Fruit fly (Drosophila melanogaster) whole organism, embryonic: Measurements from ENCODE around the gene Kaz1-ORFB.

Experiments
- B-H1 ChIP-seq: fragments of 200-800 bp; sonication (Bioruptor generic); IDR thresholded peaks from 3 replicates; pipeline ENCODE4 v1.3.6; 2022; ENCODE audit warnings: missing biosample characterization, missing genetic modification characterization
- Bdp1 ChIP-seq: fragments of 200-800 bp; sonication (Bioruptor generic); optimal IDR thresholded peaks from 3 replicates; lab custom pipeline; 2016; ENCODE audit warnings: missing biosample characterization, missing genetic modification characterization
- CG10209 ChIP-seq: fragments of 200-800 bp; sonication (Bioruptor generic); optimal IDR thresholded peaks from 3 replicates; lab custom pipeline; 2017; ENCODE audit warnings: missing biosample characterization, mild to moderate bottlenecking, missing genetic modification characterization, missing genetic modification reagents
- CG11093 ChIP-seq: fragments of 200-800 bp; sonication (Bioruptor generic); IDR thresholded peaks from 3 replicates; pipeline ENCODE4 v1.3.6; 2022; ENCODE audit warnings: missing biosample characterization, missing genetic modification characterization
- CG11696 ChIP-seq: fragments of 200-800 bp; sonication (Bioruptor generic); IDR thresholded peaks from 2 replicates; pipeline ENCODE4 v1.3.6; 2022; ENCODE audit warnings: missing biosample characterization, missing genetic modification characterization
- CG12769 ChIP-seq: fragments of 200-800 bp; sonication (Bioruptor generic); optimal IDR thresholded peaks from 2 replicates; lab custom pipeline; 2019; ENCODE audit warnings: missing biosample characterization, mild to moderate bottlenecking, missing genetic modification characterization, moderate library complexity
- CG13296 ChIP-seq: fragments of 200-800 bp; sonication (Bioruptor generic); optimal IDR thresholded peaks from 3 replicates; lab custom pipeline; 2018; ENCODE audit warnings: missing biosample characterization, mild to moderate bottlenecking, missing genetic modification characterization
- CG13624 ChIP-seq: fragments of 200-800 bp; sonication (Bioruptor generic); optimal IDR thresholded peaks from 2 replicates; lab custom pipeline; 2016; ENCODE audit warnings: missing biosample characterization, missing genetic modification characterization
- CG13775 ChIP-seq: fragments of 200-800 bp; sonication (Bioruptor generic); optimal IDR thresholded peaks from 3 replicates; lab custom pipeline; 2017; ENCODE audit warnings: missing biosample characterization, mild to moderate bottlenecking, missing genetic modification characterization
- CG14014 ChIP-seq: fragments of 200-800 bp; sonication (Bioruptor generic); IDR thresholded peaks from 2 replicates; pipeline ENCODE4 v1.3.6; 2022; ENCODE audit warnings: missing biosample characterization, missing genetic modification characterization
- CG14667 ChIP-seq: fragments of 200-800 bp; sonication (Bioruptor generic); IDR thresholded peaks from 2 replicates; pipeline ENCODE4 v1.3.6; 2022; ENCODE audit warnings: missing biosample characterization, missing genetic modification characterization
- CG14710 ChIP-seq: fragments of 200-800 bp; sonication (Bioruptor generic); optimal IDR thresholded peaks from 3 replicates; lab custom pipeline; 2019; ENCODE audit warnings: missing biosample characterization, mild to moderate bottlenecking, missing genetic modification characterization, moderate library complexity
- CG1647 ChIP-seq: fragments of 200-800 bp; sonication (Bioruptor generic); optimal IDR thresholded peaks from 3 replicates; lab custom pipeline; 2016; ENCODE audit warnings: missing biosample characterization, missing genetic modification characterization
- CG18476 ChIP-seq: fragments of 200-800 bp; sonication (Bioruptor generic); optimal IDR thresholded peaks from 2 replicates; lab custom pipeline; 2016; ENCODE audit warnings: missing biosample characterization, mild to moderate bottlenecking, missing genetic modification characterization
- CG2199 ChIP-seq: fragments of 200-800 bp; sonication (Bioruptor generic); IDR thresholded peaks from 3 replicates; pipeline ENCODE4 v1.3.6; 2022; ENCODE audit warnings: missing biosample characterization, missing genetic modification characterization
- CG33213 ChIP-seq: fragments of 200-800 bp; sonication (Bioruptor generic); optimal IDR thresholded peaks from 3 replicates; lab custom pipeline; 2016; ENCODE audit warnings: missing biosample characterization, missing genetic modification characterization
- CG3995 ChIP-seq: fragments of 200-800 bp; sonication (Bioruptor generic); optimal IDR thresholded peaks from 3 replicates; lab custom pipeline; 2016; ENCODE audit warnings: missing biosample characterization, missing genetic modification characterization
- CG6175 ChIP-seq: fragments of 200-800 bp; sonication (Bioruptor generic); IDR thresholded peaks from 3 replicates; pipeline ENCODE4 v1.3.6; 2022; ENCODE audit warnings: missing biosample characterization, missing genetic modification characterization
- CG7928 ChIP-seq: fragments of 200-800 bp; sonication (Bioruptor generic); optimal IDR thresholded peaks from 2 replicates; lab custom pipeline; 2017; ENCODE audit warnings: missing biosample characterization, mild to moderate bottlenecking, missing genetic modification characterization
- CG7987 ChIP-seq: fragments of 200-800 bp; sonication (Bioruptor generic); optimal IDR thresholded peaks from 2 replicates; lab custom pipeline; 2018; ENCODE audit warnings: missing biosample characterization, mild to moderate bottlenecking, missing genetic modification characterization, moderate library complexity
- CG8924 ChIP-seq: fragments of 200-800 bp; optimal IDR thresholded peaks from 3 replicates; lab custom pipeline; 2019; ENCODE audit warnings: missing biosample characterization, mild to moderate bottlenecking, missing genetic modification characterization, moderate library complexity
- Camta ChIP-seq: fragments of 200-800 bp; sonication (Bioruptor generic); optimal IDR thresholded peaks from 2 replicates; lab custom pipeline; 2016; ENCODE audit warnings: missing biosample characterization, missing genetic modification characterization
- CoRest ChIP-seq: fragments of 200-800 bp; sonication (Bioruptor generic); optimal IDR thresholded peaks from 3 replicates; lab custom pipeline; 2018; ENCODE audit warnings: missing biosample characterization, mild to moderate bottlenecking, missing genetic modification characterization, moderate library complexity
- Gsc ChIP-seq: fragments of 200-800 bp; sonication (Bioruptor generic); IDR thresholded peaks from 2 replicates; pipeline ENCODE4 v1.3.6; 2022; ENCODE audit warnings: missing biosample characterization, missing genetic modification characterization
- HLHmδ ChIP-seq: fragments of 200-800 bp; sonication (Bioruptor generic); optimal IDR thresholded peaks from 2 replicates; lab custom pipeline; 2018; ENCODE audit warnings: missing biosample characterization, mild to moderate bottlenecking, missing genetic modification characterization, moderate library complexity
- HmgD ChIP-seq: fragments of 200-800 bp; sonication (Bioruptor generic); optimal IDR thresholded peaks from 3 replicates; lab custom pipeline; 2016; ENCODE audit warnings: missing biosample characterization, missing genetic modification characterization
- Mad ChIP-seq: fragments of 200-800 bp; sonication (Bioruptor generic); optimal IDR thresholded peaks from 2 replicates; lab custom pipeline; 2016; ENCODE audit warnings: missing biosample characterization, missing genetic modification characterization
- Max ChIP-seq: fragments of 200-800 bp; sonication (Bioruptor generic); optimal IDR thresholded peaks from 2 replicates; lab custom pipeline; 2016; ENCODE audit warnings: missing biosample characterization, mild to moderate bottlenecking, missing genetic modification characterization
- Nf-YA ChIP-seq: fragments of 200-800 bp; sonication (Bioruptor generic); IDR thresholded peaks from 2 replicates; pipeline ENCODE4 v1.3.6; 2022; ENCODE audit warnings: missing biosample characterization, missing genetic modification characterization
- bbx ChIP-seq: fragments of 200-800 bp; sonication (Bioruptor generic); IDR thresholded peaks from 2 replicates; pipeline ENCODE4 v1.3.6; 2022; ENCODE audit warnings: missing biosample characterization, missing genetic modification characterization; ENCODE audit not compliant: partially characterized antibody
- btn ChIP-seq: fragments of 200-800 bp; sonication (Bioruptor generic); optimal IDR thresholded peaks from 2 replicates; lab custom pipeline; 2016; ENCODE audit warnings: missing biosample characterization, missing genetic modification characterization
- cato ChIP-seq: fragments of 200-800 bp; sonication (Bioruptor generic); optimal IDR thresholded peaks from 2 replicates; lab custom pipeline; 2016; ENCODE audit warnings: missing biosample characterization, missing genetic modification characterization, borderline replicate concordance
- cg ChIP-seq: fragments of 200-800 bp; sonication (Bioruptor generic); optimal IDR thresholded peaks from 3 replicates; lab custom pipeline; 2019; ENCODE audit warnings: missing biosample characterization, mild to moderate bottlenecking, missing genetic modification characterization, moderate library complexity
- croc ChIP-seq: fragments of 200-800 bp; sonication (Bioruptor generic); conservative IDR thresholded peaks from 3 replicates; pipeline ENCODE4 v1.3.6; 2022; ENCODE audit warnings: missing biosample characterization, missing genetic modification characterization
- crp ChIP-seq, 2 experiments: fragments of 200-800 bp; sonication (Bioruptor generic); optimal IDR thresholded peaks; 2 replicates in 1 of 2; 3 replicates in 1 of 2; lab custom pipeline; 2017; ENCODE audit warnings: missing biosample characterization in 2 of 2, missing genetic modification characterization in 2 of 2, mild to moderate bottlenecking in 1 of 2, moderate library complexity in 1 of 2
- dan ChIP-seq: fragments of 200-800 bp; sonication (Bioruptor generic); IDR thresholded peaks from 2 replicates; pipeline ENCODE4 v1.3.6; 2022; ENCODE audit warnings: missing biosample characterization, missing genetic modification characterization
- dimm ChIP-seq: fragments of 200-800 bp; sonication (Bioruptor generic); IDR thresholded peaks from 2 replicates; pipeline ENCODE4 v1.3.6; 2022; ENCODE audit warnings: missing biosample characterization, missing genetic modification characterization
- dm ChIP-seq: fragments of 200-800 bp; sonication (Bioruptor generic); optimal IDR thresholded peaks from 3 replicates; lab custom pipeline; 2016; ENCODE audit warnings: missing biosample characterization, missing genetic modification characterization
- fd3F ChIP-seq: fragments of 200-800 bp; sonication (Bioruptor generic); optimal IDR thresholded peaks from 2 replicates; lab custom pipeline; 2018; ENCODE audit warnings: missing biosample characterization, mild to moderate bottlenecking, missing genetic modification characterization, moderate library complexity
- fd64A ChIP-seq: fragments of 200-800 bp; sonication (Bioruptor generic); optimal IDR thresholded peaks from 3 replicates; lab custom pipeline; 2018; ENCODE audit warnings: missing biosample characterization, mild to moderate bottlenecking, missing genetic modification characterization
- gcm2 ChIP-seq: fragments of 200-800 bp; sonication (Bioruptor generic); optimal IDR thresholded peaks from 2 replicates; lab custom pipeline; 2016; ENCODE audit warnings: missing biosample characterization, missing genetic modification characterization
- ken ChIP-seq: fragments of 200-800 bp; sonication (Bioruptor generic); IDR thresholded peaks from 3 replicates; pipeline ENCODE4 v1.3.6; 2022; ENCODE audit warnings: missing biosample characterization, missing genetic modification characterization
- luna ChIP-seq: fragments of 200-800 bp; sonication (Bioruptor generic); optimal IDR thresholded peaks from 2 replicates; lab custom pipeline; 2016; ENCODE audit warnings: missing biosample characterization, missing genetic modification characterization
- nerfin-2 ChIP-seq: fragments of 200-800 bp; sonication (Bioruptor generic); IDR thresholded peaks from 2 replicates; pipeline ENCODE4 v1.3.6; 2022; ENCODE audit warnings: missing biosample characterization, missing genetic modification characterization; ENCODE audit not compliant: partially characterized antibody
- pho ChIP-seq: fragments of 200-800 bp; sonication (Bioruptor generic); optimal IDR thresholded peaks from 2 replicates; lab custom pipeline; 2016; ENCODE audit warnings: missing biosample characterization, missing genetic modification characterization
- ro ChIP-seq: fragments of 200-800 bp; sonication (Bioruptor generic); IDR thresholded peaks from 2 replicates; pipeline ENCODE4 v1.3.6; 2022; ENCODE audit warnings: missing biosample characterization, missing genetic modification characterization
- tio ChIP-seq: fragments of 200-800 bp; sonication (Bioruptor generic); optimal IDR thresholded peaks from 2 replicates; lab custom pipeline; 2017; ENCODE audit warnings: missing biosample characterization, missing genetic modification characterization, inconsistent platforms
- tna ChIP-seq: fragments of 200-800 bp; sonication (Bioruptor generic); IDR thresholded peaks from 2 replicates; pipeline ENCODE4 v1.3.6; 2022; ENCODE audit warnings: missing biosample characterization, missing genetic modification characterization; ENCODE audit not compliant: partially characterized antibody
- trh ChIP-seq: fragments of 200-800 bp; sonication (Bioruptor generic); optimal IDR thresholded peaks from 2 replicates; lab custom pipeline; 2016; ENCODE audit warnings: missing biosample characterization, missing genetic modification characterization

Kaz1-ORFB gene

dm6 chr3L:257618-258475, 41.4 kb downstream of the Kaz1-ORFB start, which contains the start of the genes DIP2 and wac (continued):
- TF ChIP-seq btn (GFP tag; lab: Kevin White, UChicago) (peak; percentile 60), Gsc (GFP tag; lab: Robert Waterston, UW) (no peak), Max (GFP tag; lab: Kevin White, UChicago) (peak; percentile 70), croc (no peak), fd3F (peak; percentile 4), dimm (GFP tag; lab: Robert Waterston, UW) (no peak), CG13775 (GFP tag; lab: Kevin White, UChicago) (peak; percentile 72), CG1647 (peak; percentile 83), tio (GFP tag; lab: Kevin White, UChicago) (no peak), bbx (peak; percentile 90), CG10209 (GFP tag; lab: Kevin White, UChicago) (peak; percentile 53), cg (GFP tag; lab: Kevin White, UChicago) (peak; percentile 35), CG7928 (peak; percentile 95), CG11696 (GFP tag; lab: Robert Waterston, UW) (0 out of 2 replicates have a peak, but pooled peaks have one; percentile 42), cato (GFP tag; lab: Kevin White, UChicago) (peak; percentile 49), CG2199 (GFP tag; lab: Robert Waterston, UW) (peak; percentile 75; the same call in 2 of the 3 replicates), tna (GFP tag; lab: Robert Waterston, UW) (peak; percentile 86), HmgD (GFP tag; lab: Kevin White, UChicago) (peak; percentile 78), CG13624 (GFP tag; lab: Kevin White, UChicago) (peak; percentile 88), CG8924 (tag; lab: Kevin White, UChicago) (peak; percentile 74), HLHmδ (GFP tag; lab: Kevin White, UChicago) (peak; percentile 5), CG33213 (GFP tag; lab: Kevin White, UChicago) (peak; percentile 91), CG14014 (GFP tag; lab: Robert Waterston, UW) (peak; percentile 71), CG11093 (peak; percentile 57; the same call in 1 of the 3 replicates), CG18476 (GFP tag; lab: Kevin White, UChicago) (peak; percentile 43), dm (GFP tag; lab: Kevin White, UChicago) (peak; percentile 89), ken (GFP tag; lab: Robert Waterston, UW) (peak; percentile 81), CG14667 (GFP tag; lab: Robert Waterston, UW) (no peak), luna (peak; percentile 27), CG6175 (peak; percentile 50; the same call in 2 of the 3 replicates), CG14710 (tag; lab: Kevin White, UChicago) (peak; percentile 89), Camta (peak; percentile 50), Nf-YA (no peak), dan (GFP tag; lab: Robert Waterston, UW) (no peak), nerfin-2 (GFP tag; lab: Robert Waterston, UW) (peak; percentile 58), Bdp1 (peak; percentile 69), fd64A (GFP tag; lab: Kevin White, UChicago) (no peak), CG13296 (GFP tag; lab: Kevin White, UChicago) (peak; percentile 63), CG3995 (GFP tag; lab: Kevin White, UChicago) (peak; percentile 45), CG12769 (tag; lab: Kevin White, UChicago) (peak; percentile 92), crp (GFP tag; optimal IDR thresholded peaks at IDR 0.05; lab: Kevin White, UChicago) (peak in 1 of 2 experiments; percentile 24), ro (GFP tag; lab: Robert Waterston, UW) (no peak), CoRest (tag; lab: Kevin White, UChicago) (peak; percentile 71), CG7987 (peak; percentile 75), Mad (GFP tag; lab: Kevin White, UChicago) (peak; percentile 86), pho (GFP tag; lab: Kevin White, UChicago) (peak; percentile 85), trh (GFP tag; lab: Kevin White, UChicago) (no peak), B-H1 (GFP tag; lab: Robert Waterston, UW) (0 out of 3 replicates have a peak, but pooled peaks have one; percentile 17), gcm2 (peak; percentile 62)
